2 fruit fly cellular contexts compared by ENCODE assay signal in genomic region chr3R:15366839-15367238, dm6.
TF ChIP-seq lines count a peak whose summit lies in the region.

No protein-coding gene starts in this region.

TF ChIP-seq in whole organism, embryonic, 481 proteins besides CTCF, POLR2A, EP300 and RAD21 (continued from another document and continues in another):
- peak; percentile 8 for TF ChIP-seq fd3F (GFP tag; optimal IDR thresholded peaks at IDR 0.05; lab: Kevin White, UChicago)
- TF ChIP-seq Xrp1 (GFP tag; IDR thresholded peaks at IDR 0.05; lab: Robert Waterston, UW), result peak; percentile 41; the same call in 1 of the 2 replicates
- peak; percentile 32 for TF ChIP-seq phol (tag; optimal IDR thresholded peaks at IDR 0.05; lab: Kevin White, UChicago)
- TF ChIP-seq CG6765 (GFP tag; optimal IDR thresholded peaks at IDR 0.05; lab: Kevin White, UChicago), result peak; percentile 8
- TF ChIP-seq CG14014 (GFP tag; IDR thresholded peaks at IDR 0.05; lab: Robert Waterston, UW), result peak; percentile 49; the same call in 1 of the 2 replicates
- no peak for TF ChIP-seq Side (GFP tag; optimal IDR thresholded peaks at IDR 0.05; lab: Kevin White, UChicago)
- no peak for TF ChIP-seq dimm (GFP tag; IDR thresholded peaks at IDR 0.05; lab: Robert Waterston, UW)
- TF ChIP-seq Ravus (GFP tag; IDR thresholded peaks at IDR 0.05; lab: Robert Waterston, UW), result no peak
- TF ChIP-seq Meics (GFP tag; optimal IDR thresholded peaks at IDR 0.05; lab: Kevin White, UChicago), result peak; percentile 13
- no peak for TF ChIP-seq CG11093 (GFP tag; IDR thresholded peaks at IDR 0.05; lab: Robert Waterston, UW)
- TF ChIP-seq Bgb (GFP tag; IDR thresholded peaks at IDR 0.05; lab: Robert Waterston, UW; ENCODE audit: partially characterized antibody), result no peak
- no peak for TF ChIP-seq CG5245 (GFP tag; optimal IDR thresholded peaks at IDR 0.05; lab: Kevin White, UChicago)
- TF ChIP-seq CG17568 (GFP tag; optimal IDR thresholded peaks at IDR 0.05; lab: Kevin White, UChicago), result no peak
- TF ChIP-seq Ets65A (GFP tag; lab: Kevin White, UChicago), result peak; percentile 68
- TF ChIP-seq CG33557 (GFP tag; optimal IDR thresholded peaks at IDR 0.05; lab: Kevin White, UChicago), result no peak
- TF ChIP-seq CG14441 (GFP tag; IDR thresholded peaks at IDR 0.05; lab: Robert Waterston, UW), result peak; percentile 51
- peak; percentile 51 for TF ChIP-seq grau (tag; optimal IDR thresholded peaks at IDR 0.05; lab: Kevin White, UChicago)
- 0 out of 2 replicates have a peak, but pooled peaks have one; percentile 11 for TF ChIP-seq Adf1 (GFP tag; IDR thresholded peaks at IDR 0.05; lab: Robert Waterston, UW)
- TF ChIP-seq CG11504 (tag; optimal IDR thresholded peaks at IDR 0.05; lab: Kevin White, UChicago), result no peak
- no peak for TF ChIP-seq disco-r (GFP tag; optimal IDR thresholded peaks at IDR 0.05; lab: Kevin White, UChicago)
- no peak for TF ChIP-seq Bteb2 (GFP tag; optimal IDR thresholded peaks at IDR 0.05; lab: Kevin White, UChicago)
- no peak for TF ChIP-seq CG34376 (GFP tag; optimal IDR thresholded peaks at IDR 0.05; lab: Kevin White, UChicago)
- TF ChIP-seq ssp (GFP tag; IDR thresholded peaks at IDR 0.05; lab: Robert Waterston, UW), result 0 out of 2 replicates have a peak, but pooled peaks have one; percentile 27
- peak; percentile 23; the same call in 1 of the 2 replicates for TF ChIP-seq H2.0 (GFP tag; IDR thresholded peaks at IDR 0.05; lab: Robert Waterston, UW)
- peak; percentile 39 for TF ChIP-seq Rfx (GFP tag; IDR thresholded peaks at IDR 0.05; lab: Robert Waterston, UW)
- no peak for TF ChIP-seq CG43689 (GFP tag; IDR thresholded peaks at IDR 0.05; lab: Robert Waterston, UW)
- TF ChIP-seq CG12299 (tag; optimal IDR thresholded peaks at IDR 0.05; lab: Kevin White, UChicago), result no peak
- no peak for TF ChIP-seq onecut (GFP tag; IDR thresholded peaks at IDR 0.05; lab: Robert Waterston, UW)
- TF ChIP-seq tgo (GFP tag; IDR thresholded peaks at IDR 0.05; lab: Robert Waterston, UW), result peak; percentile 59
- no peak for TF ChIP-seq hth (optimal IDR thresholded peaks at IDR 0.05; lab: Kevin White, UChicago)
- TF ChIP-seq ap (GFP tag; IDR thresholded peaks at IDR 0.05; lab: Robert Waterston, UW), result no peak
- TF ChIP-seq Usf (GFP tag; optimal IDR thresholded peaks at IDR 0.05; lab: Kevin White, UChicago), result no peak
- no peak for TF ChIP-seq Eip74EF (GFP tag; optimal IDR thresholded peaks at IDR 0.05; lab: Kevin White, UChicago)
- no peak for TF ChIP-seq CG6254 (GFP tag; optimal IDR thresholded peaks at IDR 0.05; lab: Kevin White, UChicago)
- peak in 1 of 2 experiments; percentile 23 for TF ChIP-seq dpn (GFP tag; optimal IDR thresholded peaks at IDR 0.05; lab: Kevin White, UChicago)
- no peak for TF ChIP-seq fru (optimal IDR thresholded peaks at IDR 0.05; lab: Kevin White, UChicago)
- no peak for TF ChIP-seq zfh2 (GFP tag; optimal IDR thresholded peaks at IDR 0.05; lab: Kevin White, UChicago)
- TF ChIP-seq CG13296 (GFP tag; optimal IDR thresholded peaks at IDR 0.05; lab: Kevin White, UChicago), result peak; percentile 20
- no peak for TF ChIP-seq Sox102F (GFP tag; optimal IDR thresholded peaks at IDR 0.05; lab: Kevin White, UChicago)
- TF ChIP-seq sim (GFP tag; IDR thresholded peaks at IDR 0.05; lab: Robert Waterston, UW), result no peak
- no peak for TF ChIP-seq CG4404 (GFP tag; IDR thresholded peaks at IDR 0.05; lab: Robert Waterston, UW)
- no peak for TF ChIP-seq dan (GFP tag; IDR thresholded peaks at IDR 0.05; lab: Robert Waterston, UW)
- TF ChIP-seq CG16815 (GFP tag; optimal IDR thresholded peaks at IDR 0.05; lab: Kevin White, UChicago), result no peak
- TF ChIP-seq Ada2b (GFP tag; IDR thresholded peaks at IDR 0.05; lab: Robert Waterston, UW), result peak; percentile 20; the same call in 1 of the 2 replicates
- TF ChIP-seq ems (GFP tag; optimal IDR thresholded peaks at IDR 0.05; lab: Kevin White, UChicago), result peak; percentile 11
- TF ChIP-seq stc (GFP tag; IDR thresholded peaks at IDR 0.05; lab: Robert Waterston, UW), result 0 out of 2 replicates have a peak, but pooled peaks have one; percentile 27
- peak; percentile 45 for TF ChIP-seq CG17359 (tag; optimal IDR thresholded peaks at IDR 0.05; lab: Kevin White, UChicago)
- TF ChIP-seq hb (GFP tag; IDR thresholded peaks at IDR 0.05; lab: Robert Waterston, UW; ENCODE audit: partially characterized antibody), result no peak
- no peak for TF ChIP-seq CG8290 (GFP tag; optimal IDR thresholded peaks at IDR 0.05; lab: Kevin White, UChicago)
- TF ChIP-seq CG8290 (tag; optimal IDR thresholded peaks at IDR 0.05; lab: Kevin White, UChicago), result no peak
- peak; percentile 56 for TF ChIP-seq zf30C (GFP tag; optimal IDR thresholded peaks at IDR 0.05; lab: Kevin White, UChicago)
- no peak for TF ChIP-seq Awh (GFP tag; IDR thresholded peaks at IDR 0.05; lab: Robert Waterston, UW)
- TF ChIP-seq CG6272 (GFP tag; IDR thresholded peaks at IDR 0.05; lab: Robert Waterston, UW), result no peak
- TF ChIP-seq CG15479 (GFP tag; optimal IDR thresholded peaks at IDR 0.05; lab: Kevin White, UChicago), result no peak
- no peak for TF ChIP-seq Trl (optimal IDR thresholded peaks at IDR 0.05; lab: Kevin White, UChicago)
- no peak for TF ChIP-seq Trl (GFP tag; optimal IDR thresholded peaks at IDR 0.05; lab: Kevin White, UChicago)
- no peak for TF ChIP-seq CG3065 (GFP tag; optimal IDR thresholded peaks at IDR 0.05; lab: Kevin White, UChicago)
- TF ChIP-seq CG10209 (GFP tag; optimal IDR thresholded peaks at IDR 0.05; lab: Kevin White, UChicago), result peak; percentile 37
- no peak for TF ChIP-seq eve (GFP tag; optimal IDR thresholded peaks at IDR 0.05; lab: Kevin White, UChicago)
- TF ChIP-seq CG17912 (GFP tag; optimal IDR thresholded peaks at IDR 0.05; lab: Kevin White, UChicago), result no peak
- TF ChIP-seq Dek (tag; optimal IDR thresholded peaks at IDR 0.05; lab: Kevin White, UChicago), result no peak
- TF ChIP-seq dmrt11E (tag; optimal IDR thresholded peaks at IDR 0.05; lab: Kevin White, UChicago), result peak; percentile 15
- TF ChIP-seq chinmo (GFP tag; IDR thresholded peaks at IDR 0.05; lab: Robert Waterston, UW; ENCODE audit: partially characterized antibody), result no peak
- no peak for TF ChIP-seq Hand (GFP tag; optimal IDR thresholded peaks at IDR 0.05; lab: Kevin White, UChicago)
- no peak for TF ChIP-seq CG1602 (GFP tag; optimal IDR thresholded peaks at IDR 0.05; lab: Kevin White, UChicago)
- peak; percentile 39; the same call in 1 of the 2 replicates for TF ChIP-seq Ptx1 (GFP tag; IDR thresholded peaks at IDR 0.05; lab: Robert Waterston, UW)
- peak; percentile 74 for TF ChIP-seq row (GFP tag; IDR thresholded peaks at IDR 0.05; lab: Robert Waterston, UW)

TF ChIP-seq in whole organism, prepupa, 60 proteins besides CTCF, POLR2A, EP300 and RAD21 (continued from another document):
- TF ChIP-seq CG1621 (tag; optimal IDR thresholded peaks at IDR 0.05; lab: Kevin White, UChicago) (no peak), Hr38 (GFP tag; optimal IDR thresholded peaks at IDR 0.05; lab: Kevin White, UChicago) (no peak), CG11762 (GFP tag; optimal IDR thresholded peaks at IDR 0.05; lab: Kevin White, UChicago; ENCODE audit: insufficient read depth) (no peak), net (GFP tag; optimal IDR thresholded peaks at IDR 0.05; lab: Kevin White, UChicago) (no peak), CG3919 (GFP tag; optimal IDR thresholded peaks at IDR 0.05; lab: Kevin White, UChicago) (no peak), CG6276 (GFP tag; optimal IDR thresholded peaks at IDR 0.05; lab: Kevin White, UChicago) (no peak), CG7368 (GFP tag; optimal IDR thresholded peaks at IDR 0.05; lab: Kevin White, UChicago) (no peak), esn (GFP tag; optimal IDR thresholded peaks at IDR 0.05; lab: Kevin White, UChicago) (peak; percentile 68), Sox102F (GFP tag; optimal IDR thresholded peaks at IDR 0.05; lab: Kevin White, UChicago) (no peak), CG8319 (GFP tag; optimal IDR thresholded peaks at IDR 0.05; lab: Kevin White, UChicago) (no peak), dsx (GFP tag; optimal IDR thresholded peaks at IDR 0.05; lab: Kevin White, UChicago; ENCODE audit: poor library complexity, severe bottlenecking) (peak; percentile 58), CG6792 (GFP tag; optimal IDR thresholded peaks at IDR 0.05; lab: Kevin White, UChicago) (peak; percentile 50), Eip93F (GFP tag; optimal IDR thresholded peaks at IDR 0.05; lab: Kevin White, UChicago) (no peak), CG6808 (GFP tag; optimal IDR thresholded peaks at IDR 0.05; lab: Kevin White, UChicago) (no peak), lz (GFP tag; optimal IDR thresholded peaks at IDR 0.05; lab: Kevin White, UChicago) (peak; percentile 43), svp (GFP tag; lab: Kevin White, UChicago) (peak; percentile 94), CG10631 (GFP tag; optimal IDR thresholded peaks at IDR 0.05; lab: Kevin White, UChicago) (no peak), Eip75B (GFP tag; optimal IDR thresholded peaks at IDR 0.05; lab: Kevin White, UChicago) (no peak), OdsH (GFP tag; optimal IDR thresholded peaks at IDR 0.05; lab: Kevin White, UChicago) (no peak), CG6854 (GFP tag; optimal IDR thresholded peaks at IDR 0.05; lab: Kevin White, UChicago) (no peak), CG6163 (GFP tag; IDR thresholded peaks at IDR 0.05; lab: Robert Waterston, UW) (peak; percentile 60; the same call in 2 of the 3 replicates), CG16779 (tag; optimal IDR thresholded peaks at IDR 0.05; lab: Kevin White, UChicago) (no peak), cyc (GFP tag; optimal IDR thresholded peaks at IDR 0.05; lab: Kevin White, UChicago) (peak; percentile 21), Blimp-1 (GFP tag; optimal IDR thresholded peaks at IDR 0.05; lab: Kevin White, UChicago) (no peak), Lpt (GFP tag; optimal IDR thresholded peaks at IDR 0.05; lab: Kevin White, UChicago) (no peak), CG31627 (GFP tag; optimal IDR thresholded peaks at IDR 0.05; lab: Kevin White, UChicago) (peak; percentile 18), Hr39 (GFP tag; optimal IDR thresholded peaks at IDR 0.05; lab: Kevin White, UChicago) (no peak), acj6 (GFP tag; optimal IDR thresholded peaks at IDR 0.05; lab: Kevin White, UChicago) (no peak), CG8632 (GFP tag; optimal IDR thresholded peaks at IDR 0.05; lab: Kevin White, UChicago) (no peak), vri (GFP tag; optimal IDR thresholded peaks at IDR 0.05; lab: Kevin White, UChicago) (no peak), CG11294 (GFP tag; IDR thresholded peaks at IDR 0.05; lab: Robert Waterston, UW) (no peak), Eip78C (GFP tag; lab: Kevin White, UChicago) (peak; percentile 73), eg (GFP tag; IDR thresholded peaks at IDR 0.05; lab: Robert Waterston, UW) (peak; percentile 76), pdm3 (GFP tag; optimal IDR thresholded peaks at IDR 0.05; lab: Kevin White, UChicago) (no peak), CG15336 (GFP tag; IDR thresholded peaks at IDR 0.05; lab: Robert Waterston, UW) (peak; percentile 81), spab (GFP tag; optimal IDR thresholded peaks at IDR 0.05; lab: Kevin White, UChicago) (no peak), Gug (GFP tag; IDR thresholded peaks at IDR 0.05; lab: Robert Waterston, UW) (no peak), CG34406 (GFP tag; optimal IDR thresholded peaks at IDR 0.05; lab: Kevin White, UChicago) (no peak)
